Worm (Caenorhabditis elegans) whole organism, young adult: ENCODE data around the gene strm-1.

Experiments used
- B0019.2 ChIP-seq: fragments of 200-800 bp; sonication (Bioruptor generic); conservative IDR thresholded peaks from 2 replicates; pipeline ENCODE4 v1.3.6; 2022; ENCODE audit warnings: missing genetic modification reagents, missing genetic modification characterization, missing compliant biosample characterization
- B0035.1 ChIP-seq: sonication (generic microtip); optimal IDR thresholded peaks from 2 replicates; lab custom pipeline; 2016; ENCODE audit warnings: missing genetic modification characterization, mild to moderate bottlenecking, missing compliant biosample characterization, missing genotype, missing genetic modification reagents
- C06A6.2 ChIP-seq: fragments of 200-800 bp; sonication (Bioruptor generic); conservative IDR thresholded peaks from 2 replicates; pipeline ENCODE4 v1.3.6; 2022; ENCODE audit warnings: missing genetic modification characterization, missing compliant biosample characterization
- F23B12.7 ChIP-seq: sonication (generic microtip); optimal IDR thresholded peaks from 2 replicates; lab custom pipeline; 2017; ENCODE audit warnings: missing genetic modification characterization, mild to moderate bottlenecking, missing compliant biosample characterization, antibody characterized with exemption, moderate library complexity; ENCODE audit not compliant: insufficient read depth
- F33H1.4 ChIP-seq: fragments of 200-800 bp; sonication (Bioruptor generic); IDR thresholded peaks from 2 replicates; pipeline ENCODE4 v1.3.6; 2022; ENCODE audit warnings: missing genetic modification reagents, missing genetic modification characterization, missing compliant biosample characterization
- T07F8.4 ChIP-seq: sonication (generic microtip); optimal IDR thresholded peaks from 2 replicates; lab custom pipeline; 2016; ENCODE audit warnings: mild to moderate bottlenecking, missing genetic modification characterization, moderate library complexity, missing compliant biosample characterization
- T26A5.8 ChIP-seq: sonication (generic microtip); optimal IDR thresholded peaks from 2 replicates; lab custom pipeline; 2016; ENCODE audit warnings: missing genetic modification characterization, missing compliant biosample characterization
- Y67H2A.10 ChIP-seq: fragments of 200-800 bp; sonication (Bioruptor generic); conservative IDR thresholded peaks from 2 replicates; pipeline ENCODE4 v1.3.6; 2022; ENCODE audit warnings: missing genetic modification reagents, missing genetic modification characterization, missing compliant biosample characterization
- attf-3 ChIP-seq: fragments of 200-800 bp; sonication (Bioruptor generic); conservative IDR thresholded peaks from 2 replicates; pipeline ENCODE4 v1.3.6; 2022; ENCODE audit warnings: missing genetic modification reagents, missing genetic modification characterization, missing compliant biosample characterization
- attf-5 ChIP-seq: fragments of 200-800 bp; sonication (Bioruptor generic); optimal IDR thresholded peaks from 2 replicates; lab custom pipeline; 2018; ENCODE audit warnings: mild to moderate bottlenecking, missing genetic modification characterization, missing compliant biosample characterization
- attf-6 ChIP-seq: fragments of 200-800 bp; sonication (Bioruptor generic); IDR thresholded peaks from 2 replicates; pipeline ENCODE4 v1.3.6; 2022; ENCODE audit warnings: missing genetic modification reagents, missing genetic modification characterization, missing compliant biosample characterization
- ccch-3 ChIP-seq: fragments of 200-800 bp; sonication (Bioruptor generic); optimal IDR thresholded peaks from 2 replicates; lab custom pipeline; 2018; ENCODE audit warnings: mild to moderate bottlenecking, missing genetic modification characterization, missing compliant biosample characterization
- chd-7 ChIP-seq: sonication (generic microtip); optimal IDR thresholded peaks from 2 replicates; lab custom pipeline; 2016; ENCODE audit warnings: mild to moderate bottlenecking, missing genetic modification characterization, moderate library complexity, missing compliant biosample characterization
- dpl-1 ChIP-seq: fragments of 150-350 bp; optimal IDR thresholded peaks from 2 replicates; lab custom pipeline; 2014; ENCODE audit warnings: missing biosample characterization, missing genetic modification reagents, missing genetic modification characterization
- efl-1 ChIP-seq: fragments of 150-350 bp; optimal IDR thresholded peaks from 2 replicates; lab custom pipeline; 2014; ENCODE audit warnings: missing biosample characterization, missing genetic modification reagents, missing genetic modification characterization
- him-1 ChIP-seq: sonication (generic microtip); optimal IDR thresholded peaks from 2 replicates; lab custom pipeline; 2016; ENCODE audit warnings: missing genotype, missing genetic modification reagents, missing genetic modification characterization, missing compliant biosample characterization
- hmg-20 ChIP-seq: fragments of 200-800 bp; sonication (Bioruptor generic); IDR thresholded peaks from 2 replicates; pipeline ENCODE4 v1.3.6; 2022; ENCODE audit warnings: missing genetic modification reagents, missing genetic modification characterization, missing compliant biosample characterization
- let-607 ChIP-seq, 2 experiments: fragments of 200-800 bp in 1 of 2; sonication (Bioruptor generic) in 1 of 2; sonication (generic microtip) in 1 of 2; optimal IDR thresholded peaks; 2 replicates each; lab custom pipeline; 2016 to 2018; ENCODE audit warnings: mild to moderate bottlenecking in 2 of 2, missing compliant biosample characterization in 2 of 2, missing genetic modification characterization in 2 of 2, moderate library complexity in 2 of 2, missing genotype in 1 of 2
- lin-35 ChIP-seq, 3 experiments: fragments of 150-350 bp in 2 of 3; sonication (generic microtip) in 1 of 3; optimal IDR thresholded peaks; 2 replicates each; lab custom pipeline; 2014 to 2018; ENCODE audit warnings: missing biosample characterization in 3 of 3, missing genetic modification characterization in 3 of 3, missing genetic modification reagents in 3 of 3
- lin-54 ChIP-seq: fragments of 200-800 bp; sonication (Bioruptor generic); optimal IDR thresholded peaks from 2 replicates; lab custom pipeline; 2018; ENCODE audit warnings: mild to moderate bottlenecking, missing genetic modification characterization, missing compliant biosample characterization
- lsl-1 ChIP-seq: fragments of 200-800 bp; sonication (Bioruptor generic); optimal IDR thresholded peaks from 2 replicates; lab custom pipeline; 2018; ENCODE audit warnings: mild to moderate bottlenecking, missing genetic modification characterization, moderate library complexity, missing compliant biosample characterization
- madf-8 ChIP-seq: fragments of 200-800 bp; sonication (Bioruptor generic); conservative IDR thresholded peaks from 2 replicates; pipeline ENCODE4 v1.3.6; 2022; ENCODE audit warnings: missing genetic modification reagents, missing genetic modification characterization, missing compliant biosample characterization
- mcd-1 ChIP-seq: fragments of 200-800 bp; sonication (Bioruptor generic); IDR thresholded peaks from 2 replicates; pipeline ENCODE4 v1.3.6; 2022; ENCODE audit warnings: missing genetic modification reagents, missing genetic modification characterization, missing compliant biosample characterization
- mel-28 ChIP-seq: sonication (generic microtip); optimal IDR thresholded peaks from 2 replicates; lab custom pipeline; 2016; ENCODE audit warnings: borderline replicate concordance, mild to moderate bottlenecking, missing genetic modification characterization, missing compliant biosample characterization
- nfya-1 ChIP-seq: sonication (generic microtip); optimal IDR thresholded peaks from 2 replicates; lab custom pipeline; 2017; ENCODE audit warnings: antibody characterized with exemption, missing compliant biosample characterization, missing genetic modification characterization, borderline replicate concordance; ENCODE audit not compliant: insufficient read depth
- nfyb-1 ChIP-seq: fragments of 200-800 bp; sonication (Bioruptor generic); IDR thresholded peaks from 2 replicates; pipeline ENCODE4 v1.3.6; 2022; ENCODE audit warnings: missing genetic modification reagents, missing genetic modification characterization, missing compliant biosample characterization
- nhr-27 ChIP-seq: fragments of 200-800 bp; sonication (Bioruptor generic); optimal IDR thresholded peaks from 2 replicates; lab custom pipeline; 2018; ENCODE audit warnings: mild to moderate bottlenecking, missing genetic modification characterization, moderate library complexity, missing compliant biosample characterization
- pha-4 ChIP-seq: fragments of 150-350 bp; sonication (generic microtip); optimal IDR thresholded peaks from 2 replicates; lab custom pipeline; 2014; ENCODE audit warnings: missing biosample characterization, missing genetic modification reagents, missing genetic modification characterization
- repo-1 ChIP-seq: sonication (generic microtip); optimal IDR thresholded peaks from 2 replicates; lab custom pipeline; 2017; ENCODE audit warnings: mild to moderate bottlenecking, missing genetic modification characterization, missing compliant biosample characterization
- sdz-38 ChIP-seq: sonication (generic microtip); optimal IDR thresholded peaks from 2 replicates; lab custom pipeline; 2016; ENCODE audit warnings: missing genotype, missing genetic modification characterization, missing compliant biosample characterization
- snpc-1.3 ChIP-seq: sonication (generic microtip); optimal IDR thresholded peaks from 2 replicates; lab custom pipeline; 2017; ENCODE audit warnings: missing genetic modification characterization, mild to moderate bottlenecking, missing compliant biosample characterization, antibody characterized with exemption, moderate library complexity, missing genotype, missing genetic modification reagents; ENCODE audit not compliant: insufficient read depth
- snpc-3.4 ChIP-seq: sonication (generic microtip); optimal IDR thresholded peaks from 2 replicates; lab custom pipeline; 2017; ENCODE audit warnings: missing genetic modification characterization, mild to moderate bottlenecking, missing compliant biosample characterization, antibody characterized with exemption, moderate library complexity, missing genotype, missing genetic modification reagents
- snpc-4 ChIP-seq, 5 experiments: fragments of 150-350 bp in 1 of 5; sonication (generic microtip) in 4 of 5; optimal IDR thresholded peaks; 2 replicates each; lab custom pipeline; 2014 to 2018; ENCODE audit warnings: missing genetic modification characterization in 5 of 5, missing biosample characterization in 3 of 5, antibody characterized with exemption in 2 of 5, mild to moderate bottlenecking in 2 of 5, missing compliant biosample characterization in 2 of 5, missing genotype in 2 of 5, moderate library complexity in 2 of 5, missing genetic modification reagents in 1 of 5
- somi-1 ChIP-seq: fragments of 200-800 bp; sonication (Bioruptor generic); optimal IDR thresholded peaks from 2 replicates; lab custom pipeline; 2018; ENCODE audit warnings: mild to moderate bottlenecking, missing genetic modification characterization, missing compliant biosample characterization
- xnd-1 ChIP-seq: sonication (generic microtip); optimal IDR thresholded peaks from 2 replicates; lab custom pipeline; 2016; ENCODE audit warnings: missing genotype, missing genetic modification reagents, missing genetic modification characterization, missing compliant biosample characterization

Gene strm-1

ce11 chrIII:2401126-2402123, at the start of gene strm-1, which contains the start of gene cic-1:
TSS of gene strm-1 (plus strand) at chrIII:2402070.
TSS of gene cic-1 (minus strand) at chrIII:2401221.
- TF ChIP-seq lin-35 (GFP tag; optimal IDR thresholded peaks at IDR 0.05; lab: Kevin White, UChicago) (peak in 2 of 3 experiments; percentile 5 to 72), attf-6 (GFP tag; lab: Robert Waterston, UW) (no peak), attf-3 (GFP tag; lab: Robert Waterston, UW) (peak; percentile 98), efl-1 (GFP tag; lab: Kevin White, UChicago) (peak; percentile 51), F23B12.7 (peak; percentile 17), nfya-1 (tag; lab: Kevin White, UChicago) (no peak), him-1 (tag; lab: Kevin White, UChicago) (no peak), lin-54 (GFP tag; lab: Kevin White, UChicago) (peak; percentile 75), chd-7 (tag; lab: Kevin White, UChicago) (no peak), mcd-1 (GFP tag; lab: Robert Waterston, UW) (0 out of 2 replicates have a peak, but pooled peaks have one; percentile 17), madf-8 (no peak), nfyb-1 (no peak), let-607 (tag; optimal IDR thresholded peaks at IDR 0.05; lab: Kevin White, UChicago) (no peak), Y67H2A.10 (no peak), dpl-1 (GFP tag; lab: Kevin White, UChicago) (peak; percentile 52), nhr-27 (no peak), pha-4 (tag; lab: Kevin White, UChicago) (no peak), T26A5.8 (no peak), repo-1 (tag; lab: Kevin White, UChicago) (no peak), F33H1.4 (GFP tag; lab: Robert Waterston, UW) (peak; percentile 35; the same call in 1 of the 2 replicates), sdz-38 (no peak), ccch-3 (GFP tag; lab: Kevin White, UChicago) (no peak), xnd-1 (tag; lab: Kevin White, UChicago) (no peak), mel-28 (tag; lab: Kevin White, UChicago) (no peak), B0035.1 (tag; lab: Kevin White, UChicago) (no peak), snpc-3.4 (no peak), B0019.2 (GFP tag; lab: Robert Waterston, UW) (no peak), hmg-20 (no peak), C06A6.2 (GFP tag; lab: Robert Waterston, UW) (no peak), T07F8.4 (no peak), attf-5 (GFP tag; lab: Kevin White, UChicago) (peak; percentile 33), lsl-1 (GFP tag; lab: Kevin White, UChicago) (peak; percentile 17), somi-1 (GFP tag; lab: Kevin White, UChicago) (no peak), snpc-4 (GFP tag; optimal IDR thresholded peaks at IDR 0.05; lab: Kevin White, UChicago) (no peak), snpc-4 (tag; optimal IDR thresholded peaks at IDR 0.05; lab: Kevin White, UChicago) (no peak), snpc-1.3 (tag; lab: Kevin White, UChicago) (no peak)
